Worm (Caenorhabditis elegans) whole organism, L1 larva: ENCODE measurements around the gene rpn-2.

Source experiments
- C16A3.4 ChIP-seq: fragments of 150-350 bp; optimal IDR thresholded peaks from 2 replicates; lab custom pipeline; 2014; ENCODE audit warnings: missing biosample characterization, missing genetic modification characterization
- Y116A8C.19 ChIP-seq: sonication (generic microtip); optimal IDR thresholded peaks from 2 replicates; lab custom pipeline; 2016; ENCODE audit warnings: missing compliant biosample characterization, missing genetic modification characterization, borderline replicate concordance
- aha-1 ChIP-seq: fragments of 150-350 bp; optimal IDR thresholded peaks from 2 replicates; lab custom pipeline; 2014; ENCODE audit warnings: missing biosample characterization, missing genetic modification characterization
- ama-1 ChIP-seq: fragments of 150-350 bp; optimal IDR thresholded peaks from 2 replicates; lab custom pipeline; 2014
- blmp-1 ChIP-seq: fragments of 150-350 bp; optimal IDR thresholded peaks from 2 replicates; lab custom pipeline; 2014; ENCODE audit warnings: missing biosample characterization, missing genetic modification characterization
- ceh-88 ChIP-seq: fragments of 200-800 bp; sonication (Bioruptor generic); IDR thresholded peaks from 2 replicates; pipeline ENCODE4 v1.3.6; 2022; ENCODE audit warnings: missing genetic modification characterization, missing compliant biosample characterization
- ceh-90 ChIP-seq: sonication (generic microtip); optimal IDR thresholded peaks from 2 replicates; lab custom pipeline; 2016; ENCODE audit warnings: missing genetic modification characterization, missing compliant biosample characterization
- dsc-1 ChIP-seq: sonication (generic microtip); optimal IDR thresholded peaks from 2 replicates; lab custom pipeline; 2016; ENCODE audit warnings: mild to moderate bottlenecking, missing genetic modification characterization, missing compliant biosample characterization
- efl-1 ChIP-seq, 4 experiments: fragments of 150-350 bp; optimal IDR thresholded peaks in 3 of 4; peaks in 1 of 4; 1 replicate in 1 of 4; 2 replicates in 3 of 4; lab custom pipeline; 2014; ENCODE audit warnings: missing biosample characterization in 2 of 4, missing genetic modification characterization in 2 of 4, missing genetic modification reagents in 2 of 4
- elt-2 ChIP-seq: sonication (generic microtip); optimal IDR thresholded peaks from 2 replicates; lab custom pipeline; 2016; ENCODE audit warnings: missing genetic modification characterization, mild to moderate bottlenecking, inconsistent platforms, missing compliant biosample characterization, missing genetic modification reagents
- elt-3 ChIP-seq, 6 experiments: fragments of 150-350 bp in 1 of 6; sonication (generic microtip); optimal IDR thresholded peaks; 2 replicates each; lab custom pipeline; 2017 to 2018; ENCODE audit warnings: missing biosample characterization in 6 of 6, missing genetic modification characterization in 6 of 6, inconsistent platforms in 1 of 6
- fkh-10 ChIP-seq: sonication (generic microtip); optimal IDR thresholded peaks from 2 replicates; lab custom pipeline; 2017; ENCODE audit warnings: missing biosample characterization, missing genetic modification reagents, missing genetic modification characterization
- fos-1 ChIP-seq: fragments of 150-350 bp; optimal IDR thresholded peaks from 2 replicates; lab custom pipeline; 2014; ENCODE audit warnings: missing biosample characterization, missing genetic modification characterization
- grh-1 ChIP-seq: fragments of 200-800 bp; sonication (Bioruptor generic); IDR thresholded peaks from 2 replicates; pipeline ENCODE4 v1.3.6; 2022; ENCODE audit warnings: missing genetic modification reagents, missing genetic modification characterization, missing compliant biosample characterization
- hlh-4 ChIP-seq: sonication (generic microtip); optimal IDR thresholded peaks from 2 replicates; lab custom pipeline; 2016; ENCODE audit warnings: mild to moderate bottlenecking, missing genetic modification characterization, missing compliant biosample characterization
- jun-1 ChIP-seq: fragments of 150-350 bp; optimal IDR thresholded peaks from 2 replicates; lab custom pipeline; 2014; ENCODE audit warnings: missing biosample characterization, missing genetic modification reagents, missing genetic modification characterization
- lin-14 ChIP-seq: fragments of 200-800 bp; sonication (Bioruptor generic); optimal IDR thresholded peaks from 2 replicates; lab custom pipeline; 2018; ENCODE audit warnings: mild to moderate bottlenecking, missing genetic modification characterization, moderate library complexity, missing compliant biosample characterization
- lin-15B ChIP-seq: fragments of 150-350 bp; sonication (generic microtip); optimal IDR thresholded peaks from 3 replicates; lab custom pipeline; 2014; ENCODE audit warnings: missing biosample characterization, missing genetic modification characterization
- lin-35 ChIP-seq, 2 experiments: fragments of 150-350 bp; optimal IDR thresholded peaks; 2 replicates each; lab custom pipeline; 2014; ENCODE audit warnings: missing biosample characterization in 2 of 2, missing genetic modification characterization in 2 of 2, missing genetic modification reagents in 2 of 2
- mdl-1 ChIP-seq, 2 experiments: fragments of 150-350 bp; optimal IDR thresholded peaks; 2 replicates each; lab custom pipeline; 2014 to 2017; ENCODE audit warnings: missing biosample characterization in 2 of 2, missing genetic modification characterization in 2 of 2, inconsistent platforms in 1 of 2
- mef-2 ChIP-seq: fragments of 150-350 bp; optimal IDR thresholded peaks from 2 replicates; lab custom pipeline; 2014; ENCODE audit warnings: missing biosample characterization, missing genetic modification characterization
- mep-1 ChIP-seq: fragments of 150-350 bp; optimal IDR thresholded peaks from 2 replicates; lab custom pipeline; 2014; ENCODE audit warnings: missing biosample characterization, missing genetic modification characterization
- nhr-12 ChIP-seq: sonication (generic microtip); optimal IDR thresholded peaks from 2 replicates; lab custom pipeline; 2017; ENCODE audit warnings: missing biosample characterization, missing genetic modification characterization
- nhr-20 ChIP-seq: sonication (generic microtip); optimal IDR thresholded peaks from 2 replicates; lab custom pipeline; 2016; ENCODE audit warnings: mild to moderate bottlenecking, missing genetic modification characterization, missing compliant biosample characterization
- nhr-77 ChIP-seq: fragments of 150-350 bp; optimal IDR thresholded peaks from 2 replicates; lab custom pipeline; 2014; ENCODE audit warnings: missing biosample characterization, missing genetic modification characterization
- nhr-84 ChIP-seq: sonication (generic microtip); optimal IDR thresholded peaks from 2 replicates; lab custom pipeline; 2017; ENCODE audit warnings: missing biosample characterization, missing genetic modification characterization
- nhr-85 ChIP-seq: sonication (generic microtip); peaks from one replicate; lab custom pipeline; 2016; ENCODE audit warnings: missing genetic modification characterization, inconsistent platforms, missing compliant biosample characterization
- pax-3 ChIP-seq: fragments of 200-800 bp; sonication (Bioruptor generic); optimal IDR thresholded peaks from 2 replicates; lab custom pipeline; 2018; ENCODE audit warnings: mild to moderate bottlenecking, missing genetic modification characterization, moderate library complexity, missing compliant biosample characterization
- skn-1 ChIP-seq: fragments of 150-350 bp; optimal IDR thresholded peaks from 2 replicates; lab custom pipeline; 2014; ENCODE audit warnings: missing biosample characterization, missing genetic modification characterization
- snpc-4 ChIP-seq: fragments of 150-350 bp; optimal IDR thresholded peaks from 2 replicates; lab custom pipeline; 2014; ENCODE audit warnings: missing biosample characterization, missing genetic modification characterization
- sptf-1 ChIP-seq: fragments of 150-350 bp; optimal IDR thresholded peaks from 2 replicates; lab custom pipeline; 2014; ENCODE audit warnings: missing biosample characterization, missing genetic modification characterization
- swsn-7 ChIP-seq: sonication (generic microtip); optimal IDR thresholded peaks from 2 replicates; lab custom pipeline; 2016; ENCODE audit warnings: missing genetic modification characterization, missing compliant biosample characterization
- tbx-2 ChIP-seq: sonication (generic microtip); optimal IDR thresholded peaks from 2 replicates; lab custom pipeline; 2016; ENCODE audit warnings: missing genetic modification characterization, missing compliant biosample characterization
- unc-30 ChIP-seq: sonication (generic microtip); optimal IDR thresholded peaks from 2 replicates; lab custom pipeline; 2017; ENCODE audit warnings: missing biosample characterization, missing genetic modification characterization
- unc-86 ChIP-seq: sonication (generic microtip); optimal IDR thresholded peaks from 2 replicates; lab custom pipeline; 2016; ENCODE audit warnings: missing genetic modification characterization, missing compliant biosample characterization
- zag-1 ChIP-seq: fragments of 150-350 bp; optimal IDR thresholded peaks from 2 replicates; lab custom pipeline; 2014; ENCODE audit warnings: missing biosample characterization, missing genetic modification characterization

Gene rpn-2

DNA sequence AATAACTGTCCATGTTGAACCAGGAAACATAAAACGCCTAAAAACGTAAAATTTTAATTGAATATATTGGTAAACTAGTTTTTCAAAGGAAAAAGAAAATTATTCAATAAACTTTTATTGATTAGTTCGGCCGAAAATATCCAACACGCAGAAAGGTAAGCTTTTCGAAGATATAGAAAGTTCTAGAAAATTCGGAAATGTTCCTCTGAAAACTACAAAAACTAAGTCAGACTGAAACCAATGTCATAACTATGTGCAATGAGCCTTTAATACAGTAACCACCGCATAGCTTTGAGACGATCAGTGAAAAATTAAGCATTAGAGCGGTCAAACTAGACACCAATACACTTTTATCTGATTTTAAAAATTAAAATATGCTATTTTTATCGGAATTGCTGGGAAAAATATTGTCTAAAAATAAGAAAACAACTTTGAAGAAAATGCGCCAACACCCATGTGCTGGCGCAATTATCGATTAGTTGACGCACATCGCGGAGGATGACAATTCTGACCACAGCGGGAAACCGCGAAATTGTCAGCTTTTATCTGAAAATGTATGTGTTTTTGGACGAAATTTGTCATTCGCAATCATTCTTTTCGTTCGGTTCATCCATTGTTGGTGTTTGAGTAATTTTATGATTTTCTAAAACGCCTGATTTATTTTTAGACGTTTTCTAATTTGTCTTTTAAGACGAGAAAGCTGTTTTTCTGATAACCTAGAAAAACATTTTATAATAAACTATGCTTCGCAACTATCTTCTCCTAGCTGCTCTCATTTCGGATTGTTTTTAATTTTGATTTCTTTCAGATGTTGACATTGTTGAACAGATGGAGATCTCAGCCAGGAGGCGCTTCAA lies at the start of gene rpn-2, which contains the start of gene C23G10.7 (continued):
- TF ChIP-seq nhr-12 (tag; lab: Kevin White, UChicago) (no peak), swsn-7 (tag; lab: Kevin White, UChicago) (peak; percentile 74), fos-1 (peak; percentile 32), aha-1 (no peak), nhr-85 (tag; lab: Kevin White, UChicago) (peak; percentile 81), zag-1 (no peak), ceh-90 (tag; lab: Kevin White, UChicago) (no peak), fkh-10 (peak; percentile 20), sptf-1 (tag; lab: Kevin White, UChicago) (no peak), elt-2 (tag; lab: Kevin White, UChicago) (peak; percentile 24), nhr-77 (tag; lab: Kevin White, UChicago) (peak; percentile 47), lin-35 (GFP tag; optimal IDR thresholded peaks at IDR 0.05; lab: Kevin White, UChicago) (peak; percentile 71 to 82), dsc-1 (tag; lab: Kevin White, UChicago) (peak; percentile 71), C16A3.4 (tag; lab: Kevin White, UChicago) (peak; percentile 56), lin-14 (GFP tag; lab: Kevin White, UChicago) (peak; percentile 64), unc-30 (tag; lab: Kevin White, UChicago) (no peak), hlh-4 (tag; lab: Kevin White, UChicago) (no peak), snpc-4 (peak; percentile 31), tbx-2 (tag; lab: Kevin White, UChicago) (peak; percentile 73), nhr-20 (peak; percentile 72), mef-2 (tag; lab: Kevin White, UChicago) (no peak), grh-1 (GFP tag; lab: Robert Waterston, UW) (peak; percentile 8; the same call in 1 of the 2 replicates), skn-1 (peak; percentile 98), mep-1 (tag; lab: Kevin White, UChicago) (peak; percentile 90), Y116A8C.19 (tag; lab: Kevin White, UChicago) (no peak), unc-86 (tag; lab: Kevin White, UChicago) (peak; percentile 61), lin-15B (tag; lab: Kevin White, UChicago) (no peak), ceh-88 (GFP tag; lab: Robert Waterston, UW) (no peak), elt-3 (tag; optimal IDR thresholded peaks at IDR 0.05; lab: Kevin White, UChicago) (peak in 2 of 6 experiments; percentile 38 to 48), blmp-1 (tag; lab: Kevin White, UChicago) (peak; percentile 52)

DNA sequence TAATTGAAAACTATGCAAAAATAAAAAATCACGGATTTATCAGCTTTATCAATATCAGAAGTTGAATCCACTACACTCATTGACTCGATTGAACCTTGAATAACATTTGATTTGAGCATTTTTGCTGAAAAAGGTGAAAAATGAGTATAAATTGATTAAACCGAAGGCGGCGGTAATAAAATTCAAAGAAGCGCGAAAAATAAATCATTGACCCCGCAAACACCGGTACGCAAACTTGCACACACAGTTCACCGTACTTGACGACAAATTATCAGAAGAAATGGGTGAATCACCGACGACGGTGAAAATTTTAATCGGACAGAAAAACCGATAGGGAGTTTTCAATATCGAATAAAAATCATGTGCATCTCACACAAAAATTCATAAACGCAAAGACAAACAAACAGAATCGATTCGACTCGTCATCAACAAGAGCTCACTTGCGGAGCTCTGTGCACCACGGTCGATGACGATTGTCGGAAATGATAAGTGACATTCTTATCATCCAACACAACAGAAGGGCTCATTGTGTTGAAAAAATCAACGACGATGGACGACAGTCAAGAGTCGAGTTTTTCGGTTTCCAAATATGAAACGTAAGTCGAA lies 49.4 kb upstream of the rpn-2 start, which contains the start of the genes wht-7 and Y42G9A.1:
Gene wht-7 (minus strand): TSS at position 131 of the 606 bp plus-strand sequence.
Gene Y42G9A.1 (plus strand): TSS at position 495 of the 606 bp plus-strand sequence.
- TF ChIP-seq mep-1 (tag; lab: Kevin White, UChicago) (no peak), elt-2 (tag; lab: Kevin White, UChicago) (peak; percentile 49), lin-35 (GFP tag; optimal IDR thresholded peaks at IDR 0.05; lab: Kevin White, UChicago) (peak in 1 of 2 experiments; percentile 26), jun-1 (tag; lab: Kevin White, UChicago) (peak; percentile 19), efl-1 (optimal IDR thresholded peaks at IDR 0.05; lab: Kevin White, UChicago) (peak in 1 of 2 experiments; percentile 18), efl-1 (GFP tag; optimal IDR thresholded peaks at IDR 0.05 in 1 of 2; lab: Kevin White, UChicago) (peak in 1 of 2 experiments; percentile 45), skn-1 (no peak), nhr-84 (no peak)

DNA sequence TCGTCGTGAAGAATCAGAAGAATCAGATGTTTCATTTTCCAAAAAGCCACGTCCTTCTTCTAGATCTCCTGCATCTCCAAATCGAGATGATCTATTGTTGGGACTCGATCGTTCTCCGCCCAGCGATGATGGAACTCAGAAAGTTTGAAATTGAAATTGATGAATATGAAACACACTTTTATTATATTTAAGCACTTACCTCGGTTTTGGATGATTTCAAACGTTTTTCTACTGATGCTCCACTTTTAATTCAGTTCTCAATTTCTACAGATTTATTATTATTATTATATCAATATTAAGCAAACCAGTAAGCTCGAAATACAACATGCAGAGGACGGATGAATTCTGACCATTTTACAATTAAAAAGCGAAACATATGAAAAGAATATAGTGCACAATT lies 44.4 kb upstream of the rpn-2 start:
- TF ChIP-seq mdl-1 (tag; optimal IDR thresholded peaks at IDR 0.05; lab: Kevin White, UChicago) (no peak), zag-1 (no peak), efl-1 (optimal IDR thresholded peaks at IDR 0.05; lab: Kevin White, UChicago) (no peak), efl-1 (GFP tag; optimal IDR thresholded peaks at IDR 0.05 in 1 of 2; lab: Kevin White, UChicago) (peak in 1 of 2 experiments; percentile 4), ama-1 (lab: Kevin White, UChicago) (no peak), lin-15B (tag; lab: Kevin White, UChicago) (no peak), pax-3 (tag; lab: Kevin White, UChicago) (no peak)
- TF ChIP-seq, all 84 proteins: peak for 1
